Fruit fly (Drosophila melanogaster) S2 (cell line): ENCODE data around the gene PIG-Q.

ENCODE experiments used
- CG8478 ChIP-seq: fragments of >200 bp; optimal IDR thresholded peaks from 2 replicates; lab custom pipeline; 2018
- CTCF ChIP-seq, 2 experiments: fragments of >200 bp; optimal IDR thresholded peaks; 2 replicates each; lab custom pipeline; 2018

- no peak for TF ChIP-seq CG8478 (lab: Kevin White, UChicago)
- TF ChIP-seq CTCF (optimal IDR thresholded peaks at IDR 0.05; lab: Kevin White, UChicago): no peak
Observed at dm6 chrX:16332615-16333288, 26.2 kb upstream of the PIG-Q start.
